Fruit fly (Drosophila melanogaster): ENCODE results near the gene CG42779.

DNA sequence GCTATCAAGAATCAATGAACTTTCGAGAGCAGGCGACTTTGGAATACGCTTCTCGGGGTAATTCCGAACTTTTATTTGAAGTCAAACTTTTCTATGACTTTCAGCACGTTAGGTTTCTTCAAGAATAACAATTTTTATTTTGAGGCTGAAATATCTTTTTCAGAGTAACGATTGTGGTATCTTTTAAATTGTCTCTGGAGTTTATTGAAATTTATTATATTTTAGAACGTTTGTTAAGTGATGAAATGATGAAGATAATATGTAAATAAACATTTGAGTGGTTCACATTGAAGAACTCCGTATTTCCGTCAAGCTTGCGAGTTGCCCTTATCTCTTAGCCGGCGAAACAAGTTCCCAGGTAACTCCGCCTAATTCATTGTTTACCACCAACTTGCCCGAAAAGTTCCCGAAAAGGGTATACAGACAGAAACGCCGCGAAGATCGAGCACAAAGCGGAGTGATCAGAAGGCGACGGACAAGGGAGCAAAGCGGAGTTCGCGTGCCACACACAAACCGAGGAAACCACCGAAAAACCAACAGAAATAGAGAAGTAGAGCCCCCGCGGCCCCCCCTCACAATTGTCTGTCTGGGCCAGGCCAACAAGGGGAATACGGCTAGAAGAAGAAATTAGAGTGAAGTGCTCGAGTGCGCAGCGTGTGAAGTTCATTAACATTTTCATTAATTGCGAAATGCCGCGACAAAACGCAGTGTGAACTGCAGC is 3.6 kb upstream of the CG42779 start:
- TF ChIP-seq usp (GFP tag; optimal IDR thresholded peaks at IDR 0.05) (no peak), Dll (optimal IDR thresholded peaks at IDR 0.05) (no peak), psq (optimal IDR thresholded peaks at IDR 0.05) (no peak), EcR (GFP tag; optimal IDR thresholded peaks at IDR 0.05) (no peak), CG8478 (optimal IDR thresholded peaks at IDR 0.05) (no peak)

All from whole organism.